Worm (Caenorhabditis elegans): ENCODE results near the gene Y46G5A.20.

- TF ChIP-seq lsy-2 (tag; optimal IDR thresholded peaks at IDR 0.05) (no peak), ceh-82 (tag; optimal IDR thresholded peaks at IDR 0.05) (no peak), skn-1 (tag; optimal IDR thresholded peaks at IDR 0.05) (no peak), ztf-4 (tag; optimal IDR thresholded peaks at IDR 0.05) (no peak), ets-5 (GFP tag; IDR thresholded peaks at IDR 0.05) (no peak), ama-1 (optimal IDR thresholded peaks at IDR 0.05) (no peak), mdl-1 (tag; optimal IDR thresholded peaks at IDR 0.05) (no peak), hpl-2 (GFP tag; optimal IDR thresholded peaks at IDR 0.05) (no peak), elt-2 (tag; optimal IDR thresholded peaks at IDR 0.05) (no peak), ceh-90 (tag; optimal IDR thresholded peaks at IDR 0.05) (no peak), dpl-1 (GFP tag; optimal IDR thresholded peaks at IDR 0.05) (no peak), egl-27 (tag; optimal IDR thresholded peaks at IDR 0.05) (no peak), pqm-1 (tag; optimal IDR thresholded peaks at IDR 0.05) (no peak), sox-4 (tag; optimal IDR thresholded peaks at IDR 0.05) (no peak)
These were observed 40.9 kb upstream of the Y46G5A.20 start for ce11 chrII:12769947-12770346.
